Fruit fly (Drosophila melanogaster) whole organism, embryonic: Measurements from ENCODE around the gene slf.
A peak's percentile ranks its signal among the peaks of the same experiment; 100 is the strongest.

Experiments used
- ATbp ChIP-seq: fragments of 200-800 bp; sonication (Bioruptor generic); optimal IDR thresholded peaks from 2 replicates; lab custom pipeline; 2017; ENCODE audit warnings: missing biosample characterization, mild to moderate bottlenecking, missing genetic modification characterization, missing genetic modification reagents
- Asciz ChIP-seq: fragments of 200-800 bp; sonication (Bioruptor generic); optimal IDR thresholded peaks from 2 replicates; lab custom pipeline; 2017; ENCODE audit warnings: missing biosample characterization, mild to moderate bottlenecking, missing genetic modification characterization, missing genetic modification reagents
- CG10267 ChIP-seq: fragments of 200-800 bp; sonication (Bioruptor generic); optimal IDR thresholded peaks from 2 replicates; lab custom pipeline; 2018; ENCODE audit warnings: missing biosample characterization, mild to moderate bottlenecking, missing genetic modification characterization, moderate library complexity
- CG11504 ChIP-seq: fragments of 200-800 bp; sonication (Bioruptor generic); optimal IDR thresholded peaks from 3 replicates; lab custom pipeline; 2019; ENCODE audit warnings: missing biosample characterization, mild to moderate bottlenecking, missing genetic modification characterization, moderate library complexity
- CG12236 ChIP-seq: fragments of 200-800 bp; sonication (Bioruptor generic); optimal IDR thresholded peaks from 2 replicates; lab custom pipeline; 2016; ENCODE audit warnings: missing biosample characterization, missing genetic modification characterization
- CG13894 ChIP-seq: fragments of 200-800 bp; sonication (Bioruptor generic); optimal IDR thresholded peaks from 3 replicates; lab custom pipeline; 2018; ENCODE audit warnings: missing biosample characterization, mild to moderate bottlenecking, missing genetic modification characterization, moderate library complexity
- CG14710 ChIP-seq: fragments of 200-800 bp; sonication (Bioruptor generic); optimal IDR thresholded peaks from 3 replicates; lab custom pipeline; 2019; ENCODE audit warnings: missing biosample characterization, mild to moderate bottlenecking, missing genetic modification characterization, moderate library complexity
- CG15011 ChIP-seq: fragments of 200-800 bp; sonication (Bioruptor generic); optimal IDR thresholded peaks from 3 replicates; lab custom pipeline; 2018; ENCODE audit warnings: missing biosample characterization, mild to moderate bottlenecking, missing genetic modification characterization
- CG1529 ChIP-seq: fragments of 200-800 bp; sonication (Bioruptor generic); optimal IDR thresholded peaks from 3 replicates; lab custom pipeline; 2018; ENCODE audit warnings: missing biosample characterization, missing genetic modification characterization
- CG17568 ChIP-seq: fragments of 200-800 bp; sonication (Bioruptor generic); optimal IDR thresholded peaks from 2 replicates; lab custom pipeline; 2018; ENCODE audit warnings: missing biosample characterization, mild to moderate bottlenecking, missing genetic modification characterization, moderate library complexity
- CG18262 ChIP-seq: fragments of 200-800 bp; optimal IDR thresholded peaks from 3 replicates; lab custom pipeline; 2019; ENCODE audit warnings: missing biosample characterization, mild to moderate bottlenecking, missing genetic modification characterization, moderate library complexity
- CG18764 ChIP-seq: fragments of 200-800 bp; sonication (Bioruptor generic); optimal IDR thresholded peaks from 3 replicates; lab custom pipeline; 2016; ENCODE audit warnings: missing biosample characterization, missing genetic modification characterization
- CG2202 ChIP-seq: fragments of 200-800 bp; sonication (Bioruptor generic); optimal IDR thresholded peaks from 2 replicates; lab custom pipeline; 2018; ENCODE audit warnings: missing biosample characterization, mild to moderate bottlenecking, missing genetic modification characterization
- CG2712 ChIP-seq: fragments of 200-800 bp; optimal IDR thresholded peaks from 3 replicates; lab custom pipeline; 2019; ENCODE audit warnings: missing biosample characterization, mild to moderate bottlenecking, missing genetic modification characterization, moderate library complexity
- CG31441 ChIP-seq: fragments of 200-800 bp; sonication (Bioruptor generic); IDR thresholded peaks from 2 replicates; pipeline ENCODE4 v1.3.6; 2022; ENCODE audit warnings: missing biosample characterization, missing genetic modification characterization
- CG4707 ChIP-seq: fragments of 200-800 bp; sonication (Bioruptor generic); optimal IDR thresholded peaks from 2 replicates; lab custom pipeline; 2018; ENCODE audit warnings: missing biosample characterization, mild to moderate bottlenecking, missing genetic modification characterization, moderate library complexity
- CG6254 ChIP-seq: fragments of 200-800 bp; sonication (Bioruptor generic); optimal IDR thresholded peaks from 3 replicates; lab custom pipeline; 2017; ENCODE audit warnings: mild to moderate bottlenecking, missing biosample characterization, missing genetic modification reagents, missing genetic modification characterization
- CG6791 ChIP-seq: fragments of 200-800 bp; sonication (Bioruptor generic); IDR thresholded peaks from 3 replicates; pipeline ENCODE4 v1.3.6; 2022; ENCODE audit warnings: missing biosample characterization, missing genetic modification characterization; ENCODE audit not compliant: partially characterized antibody
- CG7271 ChIP-seq: fragments of 200-800 bp; sonication (Bioruptor generic); optimal IDR thresholded peaks from 2 replicates; lab custom pipeline; 2018; ENCODE audit warnings: missing biosample characterization, mild to moderate bottlenecking, missing genetic modification characterization, moderate library complexity
- CG8281 ChIP-seq: fragments of 200-800 bp; sonication (Bioruptor generic); optimal IDR thresholded peaks from 2 replicates; lab custom pipeline; 2018; ENCODE audit warnings: missing biosample characterization, mild to moderate bottlenecking, missing genetic modification characterization, moderate library complexity
- CG8944 ChIP-seq: fragments of 200-800 bp; sonication (Bioruptor generic); optimal IDR thresholded peaks from 3 replicates; lab custom pipeline; 2016; ENCODE audit warnings: missing biosample characterization, missing genetic modification characterization
- CG9727 ChIP-seq: fragments of 200-800 bp; sonication (Bioruptor generic); optimal IDR thresholded peaks from 3 replicates; lab custom pipeline; 2017; ENCODE audit warnings: missing biosample characterization, mild to moderate bottlenecking, missing genetic modification characterization
- CG9797 ChIP-seq: fragments of 200-800 bp; sonication (Bioruptor generic); optimal IDR thresholded peaks from 3 replicates; lab custom pipeline; 2018; ENCODE audit warnings: missing biosample characterization, mild to moderate bottlenecking, missing genetic modification characterization
- CTCF ChIP-seq: fragments of 200-800 bp; sonication (Bioruptor generic); optimal IDR thresholded peaks from 2 replicates; lab custom pipeline; 2017; ENCODE audit warnings: missing biosample characterization, mild to moderate bottlenecking, missing genetic modification characterization, moderate library complexity
- Deaf1 ChIP-seq: fragments of 200-800 bp; optimal IDR thresholded peaks from 3 replicates; lab custom pipeline; 2019; ENCODE audit warnings: missing biosample characterization, mild to moderate bottlenecking, missing genetic modification characterization, moderate library complexity
- E2f1 ChIP-seq: fragments of 200-800 bp; sonication (Bioruptor generic); IDR thresholded peaks from 2 replicates; pipeline ENCODE4 v1.3.6; 2022; ENCODE audit warnings: missing biosample characterization, missing genetic modification characterization
- E2f2 ChIP-seq: fragments of 200-800 bp; sonication (Bioruptor generic); IDR thresholded peaks from 2 replicates; pipeline ENCODE4 v1.3.6; 2022; ENCODE audit warnings: missing biosample characterization, missing genetic modification characterization
- Elba2 ChIP-seq: fragments of 200-800 bp; sonication (Bioruptor generic); optimal IDR thresholded peaks from 3 replicates; lab custom pipeline; 2016; ENCODE audit warnings: missing biosample characterization, missing genetic modification characterization
- Mes4 ChIP-seq: fragments of 200-800 bp; sonication (Bioruptor generic); optimal IDR thresholded peaks from 2 replicates; lab custom pipeline; 2016; ENCODE audit warnings: missing biosample characterization, missing genetic modification characterization
- Myb ChIP-seq: fragments of 200-800 bp; sonication (Bioruptor generic); optimal IDR thresholded peaks from 2 replicates; lab custom pipeline; 2016; ENCODE audit warnings: missing biosample characterization, missing genetic modification characterization
- PHDP ChIP-seq: fragments of 200-800 bp; sonication (Bioruptor generic); optimal IDR thresholded peaks from 3 replicates; lab custom pipeline; 2018; ENCODE audit warnings: missing biosample characterization, mild to moderate bottlenecking, missing genetic modification characterization, moderate library complexity
- Xrp1 ChIP-seq: fragments of 200-800 bp; sonication (Bioruptor generic); IDR thresholded peaks from 2 replicates; pipeline ENCODE4 v1.3.6; 2022; ENCODE audit warnings: missing biosample characterization, missing genetic modification characterization
- ap ChIP-seq: fragments of 200-800 bp; sonication (Bioruptor generic); IDR thresholded peaks from 2 replicates; pipeline ENCODE4 v1.3.6; 2022; ENCODE audit warnings: missing biosample characterization, missing genetic modification characterization
- bigmax ChIP-seq: fragments of 200-800 bp; sonication (Bioruptor generic); optimal IDR thresholded peaks from 2 replicates; lab custom pipeline; 2018; ENCODE audit warnings: missing biosample characterization, mild to moderate bottlenecking, missing genetic modification characterization
- bsh ChIP-seq, 2 experiments: fragments of 200-800 bp; sonication (Bioruptor generic); optimal IDR thresholded peaks; 2 replicates each; lab custom pipeline; 2017 to 2018; ENCODE audit warnings: mild to moderate bottlenecking in 2 of 2, missing biosample characterization in 2 of 2, missing genetic modification characterization in 2 of 2, moderate library complexity in 1 of 2
- chm ChIP-seq: fragments of 200-800 bp; sonication (Bioruptor generic); IDR thresholded peaks from 2 replicates; pipeline ENCODE4 v1.3.6; 2022; ENCODE audit warnings: missing biosample characterization, missing genetic modification characterization
- gcm ChIP-seq: fragments of 200-800 bp; sonication (Bioruptor generic); optimal IDR thresholded peaks from 2 replicates; lab custom pipeline; 2019; ENCODE audit warnings: missing biosample characterization, mild to moderate bottlenecking, missing genetic modification characterization, moderate library complexity
- gem ChIP-seq: fragments of 200-800 bp; sonication (Bioruptor generic); optimal IDR thresholded peaks from 2 replicates; lab custom pipeline; 2019; ENCODE audit warnings: missing biosample characterization, mild to moderate bottlenecking, missing genetic modification characterization, moderate library complexity
- gsb ChIP-seq: fragments of 200-800 bp; sonication (Bioruptor generic); IDR thresholded peaks from 2 replicates; pipeline ENCODE4 v1.3.6; 2022; ENCODE audit warnings: missing biosample characterization, missing genetic modification characterization
- hkb ChIP-seq, 2 experiments: fragments of 200-800 bp in 1 of 2; fragments of >200 bp in 1 of 2; sonication (Bioruptor generic) in 1 of 2; IDR thresholded peaks in 1 of 2; optimal IDR thresholded peaks in 1 of 2; 2 replicates each; pipeline versions ENCODE4 v1.3.6 to Lab custom; 2017 to 2022; ENCODE audit warnings: missing biosample characterization in 1 of 2, missing genetic modification characterization in 1 of 2
- jumu ChIP-seq: fragments of 200-800 bp; sonication (Bioruptor generic); optimal IDR thresholded peaks from 3 replicates; lab custom pipeline; 2016; ENCODE audit warnings: missing biosample characterization, missing genetic modification characterization
- prd ChIP-seq, 3 experiments: fragments of >200 bp in 2 of 3; fragments of 200-800 bp in 1 of 3; sonication (Bioruptor generic) in 1 of 3; optimal IDR thresholded peaks in 2 of 3; IDR thresholded peaks in 1 of 3; 2 replicates in 2 of 3; 3 replicates in 1 of 3; pipeline versions ENCODE4 v1.3.6 to Lab custom; 2017 to 2022; ENCODE audit warnings: missing biosample characterization in 1 of 3, missing genetic modification characterization in 1 of 3
- psq ChIP-seq: fragments of 200-800 bp; sonication (Bioruptor generic); optimal IDR thresholded peaks from 2 replicates; lab custom pipeline; 2017; ENCODE audit warnings: missing biosample characterization, missing genetic modification characterization
- salm ChIP-seq: fragments of 200-800 bp; sonication (Bioruptor generic); optimal IDR thresholded peaks from 2 replicates; lab custom pipeline; 2018; ENCODE audit warnings: missing biosample characterization, mild to moderate bottlenecking, missing genetic modification characterization
- sens ChIP-seq: fragments of 200-800 bp; sonication (Bioruptor generic); peaks from one replicate; lab custom pipeline; 2016; ENCODE audit warnings: missing biosample characterization, missing genetic modification characterization
- sim ChIP-seq: fragments of 200-800 bp; sonication (Bioruptor generic); IDR thresholded peaks from 2 replicates; pipeline ENCODE4 v1.3.6; 2022; ENCODE audit warnings: missing biosample characterization, missing genetic modification characterization
- trem ChIP-seq: fragments of 200-800 bp; optimal IDR thresholded peaks from 3 replicates; lab custom pipeline; 2019; ENCODE audit warnings: missing biosample characterization, mild to moderate bottlenecking, missing genetic modification characterization, moderate library complexity
- vvl ChIP-seq: fragments of 200-800 bp; sonication (Bioruptor generic); IDR thresholded peaks from 2 replicates; pipeline ENCODE4 v1.3.6; 2022; ENCODE audit warnings: missing biosample characterization, missing genetic modification characterization

slf gene

dm6 chr2L:4793780-4794523 is 7.8 kb downstream of the slf start, which contains the start of gene fipi:
fipi (minus strand) TSS chr2L:4794044.
- peak; percentile 12 for TF ChIP-seq ATbp (GFP tag; lab: Kevin White, UChicago)
- TF ChIP-seq jumu (GFP tag; lab: Kevin White, UChicago) = no peak
- TF ChIP-seq Xrp1 = no peak
- TF ChIP-seq Deaf1 = peak; percentile 93
- peak; percentile 41 for TF ChIP-seq CG14710 (tag; lab: Kevin White, UChicago)
- TF ChIP-seq CG9727 = no peak
- TF ChIP-seq E2f1 = no peak
- peak; percentile 52 for TF ChIP-seq CG17568 (GFP tag; lab: Kevin White, UChicago)
- no peak for TF ChIP-seq gsb (GFP tag; lab: Robert Waterston, UW)
- peak; percentile 6 for TF ChIP-seq CG13894 (tag; lab: Kevin White, UChicago)
- peak; percentile 27 for TF ChIP-seq gcm (GFP tag; lab: Kevin White, UChicago)
- no peak for TF ChIP-seq CG8944 (GFP tag; lab: Kevin White, UChicago)
- TF ChIP-seq trem = peak; percentile 16
- TF ChIP-seq psq (GFP tag; lab: Kevin White, UChicago) = no peak
- TF ChIP-seq gem (tag; lab: Kevin White, UChicago) = peak; percentile 2
- no peak for TF ChIP-seq hkb (optimal IDR thresholded peaks at IDR 0.05; lab: Kevin White, UChicago)
- peak; percentile 52 for TF ChIP-seq hkb (GFP tag; IDR thresholded peaks at IDR 0.05; lab: Robert Waterston, UW)
- TF ChIP-seq CTCF (GFP tag; lab: Kevin White, UChicago) = peak; percentile 73
- TF ChIP-seq prd (optimal IDR thresholded peaks at IDR 0.05; lab: Kevin White, UChicago) = no peak
- TF ChIP-seq prd (GFP tag; IDR thresholded peaks at IDR 0.05; lab: Robert Waterston, UW) = no peak
- no peak for TF ChIP-seq CG12236 (GFP tag; lab: Kevin White, UChicago)
- peak; percentile 42; the same call in 1 of the 2 replicates for TF ChIP-seq sim (GFP tag; lab: Robert Waterston, UW)
- no peak for TF ChIP-seq CG6791
- peak; percentile 2 for TF ChIP-seq CG7271 (tag; lab: Kevin White, UChicago)
- TF ChIP-seq CG2712 = peak; percentile 35
- TF ChIP-seq CG9797 = no peak
- TF ChIP-seq CG31441 (GFP tag; lab: Robert Waterston, UW) = peak; percentile 60
- peak; percentile 15 for TF ChIP-seq Myb
- peak; percentile 41 for TF ChIP-seq PHDP (tag; lab: Kevin White, UChicago)
- TF ChIP-seq ap (GFP tag; lab: Robert Waterston, UW) = no peak
- no peak for TF ChIP-seq Mes4 (GFP tag; lab: Kevin White, UChicago)
- TF ChIP-seq CG18262 (tag; lab: Kevin White, UChicago) = peak; percentile 12
- TF ChIP-seq CG10267 (tag; lab: Kevin White, UChicago) = peak; percentile 34
- peak; percentile 41; the same call in 1 of the 2 replicates for TF ChIP-seq E2f2 (GFP tag; lab: Robert Waterston, UW)
- peak; percentile 68 for TF ChIP-seq sens
- peak; percentile 40 for TF ChIP-seq Asciz (GFP tag; lab: Kevin White, UChicago)
- peak; percentile 12 for TF ChIP-seq CG2202 (tag; lab: Kevin White, UChicago)
- TF ChIP-seq vvl = 0 out of 2 replicates have a peak, but pooled peaks have one; percentile 43
- TF ChIP-seq Elba2 = no peak
- no peak for TF ChIP-seq CG15011 (GFP tag; lab: Kevin White, UChicago)
- TF ChIP-seq bigmax (GFP tag; lab: Kevin White, UChicago) = no peak
- peak; percentile 5 for TF ChIP-seq CG6254 (GFP tag; lab: Kevin White, UChicago)
- peak in 1 of 2 experiments; percentile 46 for TF ChIP-seq bsh (GFP tag; optimal IDR thresholded peaks at IDR 0.05; lab: Kevin White, UChicago)
- TF ChIP-seq CG8281 (tag; lab: Kevin White, UChicago) = no peak
- peak; percentile 36 for TF ChIP-seq CG4707
- TF ChIP-seq CG18764 (GFP tag; lab: Kevin White, UChicago) = no peak
- 0 out of 2 replicates have a peak, but pooled peaks have one; percentile 23 for TF ChIP-seq chm (GFP tag; lab: Robert Waterston, UW)
- no peak for TF ChIP-seq salm (tag; lab: Kevin White, UChicago)
- peak; percentile 99 for TF ChIP-seq CG11504
- peak; percentile 16 for TF ChIP-seq CG1529
